Fruit fly (Drosophila melanogaster) whole organism, wandering third instar larva: ENCODE data around the gene wapl.

ENCODE experiments used
- Dif ChIP-seq: fragments of 200-275, 200-300 bp; sonication (Bioruptor generic); optimal IDR thresholded peaks from 2 replicates; lab custom pipeline; 2018; ENCODE audit warnings: missing biosample characterization, missing genetic modification characterization; ENCODE audit not compliant: partially characterized antibody
- GATAd ChIP-seq: sonication (Bioruptor generic); optimal IDR thresholded peaks from 2 replicates; lab custom pipeline; 2016; ENCODE audit warnings: missing biosample characterization, missing genetic modification characterization
- dsf ChIP-seq: sonication (Bioruptor generic); optimal IDR thresholded peaks from 2 replicates; lab custom pipeline; 2016; ENCODE audit warnings: missing biosample characterization, missing genetic modification characterization, borderline replicate concordance
- usp ChIP-seq: fragments of >200 bp; optimal IDR thresholded peaks from 2 replicates; lab custom pipeline; 2017; ENCODE audit warnings: missing biosample characterization, missing genetic modification characterization

dm6 chrX:2193158-2193557 is 34.4 kb upstream of the wapl start:
- TF ChIP-seq GATAd (GFP tag; lab: Kevin White, UChicago) (no peak), Dif (GFP tag; lab: Kevin White, UChicago) (no peak), usp (GFP tag; lab: Kevin White, UChicago) (no peak), dsf (GFP tag; lab: Kevin White, UChicago) (no peak)
